Worm (Caenorhabditis elegans): ENCODE measurements around the gene W01B6.4.

ce11 chrIV:10053550-10053949 lies 21.7 kb upstream of the W01B6.4 start, which contains the start of gene srv-12:
- no peak for TF ChIP-seq B0310.2 (tag; optimal IDR thresholded peaks at IDR 0.05)
- no peak for TF ChIP-seq aly-1 (tag; optimal IDR thresholded peaks at IDR 0.05)
- TF ChIP-seq flt-1 (GFP tag; IDR thresholded peaks at IDR 0.05): no peak
- no peak for TF ChIP-seq F13C5.2 (tag; optimal IDR thresholded peaks at IDR 0.05)
- no peak for TF ChIP-seq pes-1 (GFP tag; IDR thresholded peaks at IDR 0.05)
- TF ChIP-seq sea-1 (GFP tag; conservative IDR thresholded peaks at IDR 0.05): no peak
- TF ChIP-seq ama-1 (optimal IDR thresholded peaks at IDR 0.05): no peak
- TF ChIP-seq tbx-11 (GFP tag; IDR thresholded peaks at IDR 0.05): no peak
- TF ChIP-seq ets-7 (tag; optimal IDR thresholded peaks at IDR 0.05): no peak
- TF ChIP-seq tra-4 (tag; optimal IDR thresholded peaks at IDR 0.05): no peak
- TF ChIP-seq tbx-37 (GFP tag; conservative IDR thresholded peaks at IDR 0.05): no peak
- no peak for TF ChIP-seq ceh-36 (tag; optimal IDR thresholded peaks at IDR 0.05)
